Worm (Caenorhabditis elegans): ENCODE results near the gene F23D12.7.

The F23D12.7 gene

DNA sequence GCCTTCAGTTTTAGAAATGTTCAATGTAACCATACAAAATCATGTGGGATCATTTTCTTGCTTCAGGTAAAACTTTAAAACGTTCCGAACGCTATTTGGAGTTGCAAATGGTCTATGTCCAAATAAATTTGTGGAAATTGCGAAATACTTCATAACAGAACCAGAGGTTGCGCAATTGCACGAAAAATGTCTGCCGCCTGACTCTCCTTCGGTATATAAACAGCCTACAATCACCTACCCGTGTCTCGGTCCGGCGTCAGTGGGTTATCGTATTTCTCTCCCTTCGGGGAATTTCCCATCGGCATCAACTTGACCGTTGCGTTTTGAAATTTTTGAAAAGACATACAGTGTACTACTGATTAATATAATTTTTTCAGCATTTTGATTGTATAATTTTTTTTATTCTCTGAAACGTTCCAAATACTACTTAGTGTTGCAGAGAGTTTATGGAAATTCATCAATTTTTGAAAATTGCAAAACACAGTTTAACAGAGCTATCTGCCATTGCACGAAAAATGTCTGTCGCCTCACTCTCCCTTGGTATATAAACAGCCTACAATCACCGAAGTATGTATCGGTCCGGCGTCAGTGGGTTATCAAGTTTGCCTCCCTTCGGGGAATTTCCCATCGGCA is 23.1 kb upstream of the F23D12.7 start (continued):
- no peak for TF ChIP-seq zag-1 (tag; optimal IDR thresholded peaks at IDR 0.05)
- no peak for TF ChIP-seq fkh-10 (GFP tag; optimal IDR thresholded peaks at IDR 0.05)
- TF ChIP-seq F16B12.6 (tag; optimal IDR thresholded peaks at IDR 0.05), result no peak
- peak in 3 of 6 experiments; percentile 18 to 79 (median 66) for TF ChIP-seq elt-3 (tag; optimal IDR thresholded peaks at IDR 0.05)
- peak in 1 of 2 experiments; percentile 66 for TF ChIP-seq lin-35 (GFP tag; optimal IDR thresholded peaks at IDR 0.05)
- peak; percentile 98 for TF ChIP-seq zip-4 (GFP tag; optimal IDR thresholded peaks at IDR 0.05)
- peak; percentile 51 for TF ChIP-seq jun-1 (tag; optimal IDR thresholded peaks at IDR 0.05)
- TF ChIP-seq mdl-1 (tag; optimal IDR thresholded peaks at IDR 0.05), result peak in 1 of 2 experiments; percentile 50
- peak; percentile 87 for TF ChIP-seq nhr-90 (tag; optimal IDR thresholded peaks at IDR 0.05; ENCODE audit: poor library complexity)

DNA sequence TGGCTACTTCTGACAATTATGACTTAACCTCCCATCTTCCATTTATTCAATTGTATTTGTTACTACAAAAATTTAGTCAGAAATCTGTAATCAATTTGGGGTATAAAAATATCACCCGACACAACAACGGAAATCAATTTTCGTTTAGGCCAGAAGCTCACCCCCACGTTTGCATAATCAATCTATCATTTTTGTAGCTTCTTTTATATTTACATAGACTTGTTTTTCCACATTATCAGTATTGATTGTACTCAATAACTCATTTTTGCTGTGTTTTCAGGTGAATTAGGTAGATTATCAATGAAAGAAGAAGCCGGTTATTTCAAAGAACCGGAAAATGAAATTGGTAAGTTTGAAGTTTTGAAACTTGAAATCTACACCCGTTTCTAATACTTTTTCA is 20.1 kb upstream of the F23D12.7 start, which contains the start of gene M163.5:
M163.5 (plus strand) TSS at position 301 of the 400 bp plus-strand sequence.
- TF ChIP-seq C04F5.9 (tag; optimal IDR thresholded peaks at IDR 0.05) (no peak), lin-35 (GFP tag; optimal IDR thresholded peaks at IDR 0.05) (no peak), blmp-1 (tag; optimal IDR thresholded peaks at IDR 0.05) (no peak), nhr-47 (tag; optimal IDR thresholded peaks at IDR 0.05) (no peak), ztf-4 (tag; optimal IDR thresholded peaks at IDR 0.05) (no peak), lsy-2 (tag; optimal IDR thresholded peaks at IDR 0.05) (no peak)

DNA sequence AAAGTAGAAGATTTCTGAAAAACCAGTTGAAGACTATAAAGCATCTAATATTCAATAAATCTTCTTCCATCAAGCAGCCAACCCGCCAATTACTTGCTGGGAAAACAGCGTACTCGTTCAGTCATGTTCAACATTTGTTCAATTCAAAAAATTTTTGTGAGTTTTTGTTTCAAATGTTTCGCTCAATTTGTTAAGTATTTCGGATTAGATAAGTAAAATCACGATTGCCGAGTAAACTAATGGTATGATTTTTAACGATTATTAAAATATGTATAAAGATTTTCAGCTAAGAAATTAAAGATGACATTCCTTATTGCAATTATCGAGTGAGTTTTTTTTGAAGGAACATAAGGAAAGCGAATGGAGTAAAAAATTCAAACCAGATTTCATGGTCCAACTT is 17.1 kb upstream of the F23D12.7 start, which contains the start of gene M163.10:
M163.10 (plus strand) TSS at position 301 of the 400 bp plus-strand sequence.
- no peak for TF ChIP-seq ceh-90 (tag; optimal IDR thresholded peaks at IDR 0.05)
- no peak for TF ChIP-seq tlp-1 (tag; optimal IDR thresholded peaks at IDR 0.05)
- TF ChIP-seq ceh-63 (GFP tag; optimal IDR thresholded peaks at IDR 0.05), result no peak
- no peak for TF ChIP-seq dsc-1 (tag; optimal IDR thresholded peaks at IDR 0.05)
- no peak for TF ChIP-seq nhr-77 (tag; optimal IDR thresholded peaks at IDR 0.05)
- no peak for TF ChIP-seq unc-130 (tag; optimal IDR thresholded peaks at IDR 0.05)

DNA sequence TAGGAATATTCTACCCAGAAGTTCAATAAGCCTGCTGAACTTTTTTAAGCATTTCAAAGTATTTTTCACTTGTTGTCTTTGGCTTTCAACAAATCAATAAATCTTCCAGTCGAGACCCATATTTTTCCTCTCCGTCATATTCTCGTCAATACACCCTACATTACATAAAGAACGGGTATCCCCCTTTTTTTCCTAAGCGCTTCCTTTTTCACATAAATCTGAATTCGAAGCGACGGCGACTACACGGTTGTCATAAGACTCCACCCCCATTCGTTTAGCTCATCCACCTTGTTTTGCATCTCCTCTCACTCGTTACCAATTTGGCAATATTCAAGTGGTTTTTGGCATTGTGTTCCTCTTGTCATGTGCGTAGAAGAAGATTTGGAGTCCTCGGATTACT is 15.6 kb upstream of the F23D12.7 start, which contains the start of gene M163.9:
M163.9 (plus strand) TSS at position 301 of the 400 bp plus-strand sequence.
- TF ChIP-seq nhr-19 (GFP tag; conservative IDR thresholded peaks at IDR 0.05) (no peak), ztf-4 (tag; optimal IDR thresholded peaks at IDR 0.05) (no peak), sptf-1 (tag; optimal IDR thresholded peaks at IDR 0.05) (no peak), swsn-7 (tag; optimal IDR thresholded peaks at IDR 0.05) (no peak), lsy-2 (tag; optimal IDR thresholded peaks at IDR 0.05) (no peak), mab-9 (GFP tag; IDR thresholded peaks at IDR 0.05) (no peak), ztf-11 (tag; optimal IDR thresholded peaks at IDR 0.05) (no peak), pqm-1 (tag; optimal IDR thresholded peaks at IDR 0.05) (no peak), egl-27 (tag; optimal IDR thresholded peaks at IDR 0.05) (no peak), snu-23 (GFP tag; optimal IDR thresholded peaks at IDR 0.05) (no peak), nhr-84 (tag; optimal IDR thresholded peaks at IDR 0.05) (no peak), C34B4.2 (tag; optimal IDR thresholded peaks at IDR 0.05) (no peak), hpl-2 (GFP tag; optimal IDR thresholded peaks at IDR 0.05) (no peak), ces-1 (GFP tag; optimal IDR thresholded peaks at IDR 0.05) (no peak), nhr-76 (tag; optimal IDR thresholded peaks at IDR 0.05) (no peak), elt-3 (tag; optimal IDR thresholded peaks at IDR 0.05) (no peak), irx-1 (tag; optimal IDR thresholded peaks at IDR 0.05) (no peak), sox-4 (tag; optimal IDR thresholded peaks at IDR 0.05) (no peak), tbx-2 (tag; optimal IDR thresholded peaks at IDR 0.05) (no peak)

Data from whole organism, L1 larva.